Worm (Caenorhabditis elegans) whole organism, L1 larva: ENCODE data around the gene ddn-1.

ENCODE experiments used
- C04F5.9 ChIP-seq: sonication (generic microtip); optimal IDR thresholded peaks from 2 replicates; lab custom pipeline; 2016; ENCODE audit warnings: missing genetic modification characterization, missing compliant biosample characterization
- C16A3.4 ChIP-seq: fragments of 150-350 bp; optimal IDR thresholded peaks from 2 replicates; lab custom pipeline; 2014; ENCODE audit warnings: missing biosample characterization, missing genetic modification characterization
- C34B4.2 ChIP-seq: sonication (generic microtip); optimal IDR thresholded peaks from 2 replicates; lab custom pipeline; 2017; ENCODE audit warnings: mild to moderate bottlenecking, missing genetic modification characterization, missing compliant biosample characterization
- alr-1 ChIP-seq: fragments of 200-800 bp; sonication (Bioruptor generic); optimal IDR thresholded peaks from 2 replicates; lab custom pipeline; 2018; ENCODE audit warnings: borderline replicate concordance, mild to moderate bottlenecking, missing genetic modification characterization, missing compliant biosample characterization
- aly-2 ChIP-seq: fragments of 150-350 bp; optimal IDR thresholded peaks from 2 replicates; lab custom pipeline; 2014; ENCODE audit warnings: missing biosample characterization, missing genetic modification characterization
- ama-1 ChIP-seq: fragments of 150-350 bp; optimal IDR thresholded peaks from 2 replicates; lab custom pipeline; 2014
- ceh-63 ChIP-seq: fragments of 200-800 bp; sonication (Bioruptor generic); optimal IDR thresholded peaks from 2 replicates; lab custom pipeline; 2018; ENCODE audit warnings: mild to moderate bottlenecking, missing genetic modification characterization, missing compliant biosample characterization
- ceh-8 ChIP-seq: fragments of 200-800 bp; sonication (Bioruptor generic); optimal IDR thresholded peaks from 2 replicates; lab custom pipeline; 2018; ENCODE audit warnings: mild to moderate bottlenecking, missing genetic modification characterization, moderate library complexity, missing compliant biosample characterization
- ces-1 ChIP-seq: fragments of 150-350 bp; optimal IDR thresholded peaks from 2 replicates; lab custom pipeline; 2014; ENCODE audit warnings: missing biosample characterization, missing genetic modification reagents, missing genetic modification characterization
- efl-1 ChIP-seq, 4 experiments: fragments of 150-350 bp; optimal IDR thresholded peaks in 3 of 4; peaks in 1 of 4; 1 replicate in 1 of 4; 2 replicates in 3 of 4; lab custom pipeline; 2014; ENCODE audit warnings: missing biosample characterization in 2 of 4, missing genetic modification characterization in 2 of 4, missing genetic modification reagents in 2 of 4
- egl-13 ChIP-seq: sonication (generic microtip); optimal IDR thresholded peaks from 2 replicates; lab custom pipeline; 2016; ENCODE audit warnings: missing genotype, missing genetic modification reagents, missing genetic modification characterization, missing compliant biosample characterization
- fkh-10 ChIP-seq: sonication (generic microtip); optimal IDR thresholded peaks from 2 replicates; lab custom pipeline; 2017; ENCODE audit warnings: missing biosample characterization, missing genetic modification reagents, missing genetic modification characterization
- irx-1 ChIP-seq: sonication (generic microtip); optimal IDR thresholded peaks from 2 replicates; lab custom pipeline; 2016; ENCODE audit warnings: missing genetic modification characterization, missing compliant biosample characterization
- isw-1 ChIP-seq: fragments of 200-800 bp; sonication (Bioruptor generic); IDR thresholded peaks from 2 replicates; pipeline ENCODE4 v1.3.6; 2022; ENCODE audit warnings: missing genetic modification characterization, missing compliant biosample characterization
- lin-13 ChIP-seq: fragments of 150-350 bp; optimal IDR thresholded peaks from 2 replicates; lab custom pipeline; 2014; ENCODE audit warnings: missing biosample characterization, missing genetic modification reagents, missing genetic modification characterization
- lin-14 ChIP-seq: fragments of 200-800 bp; sonication (Bioruptor generic); optimal IDR thresholded peaks from 2 replicates; lab custom pipeline; 2018; ENCODE audit warnings: mild to moderate bottlenecking, missing genetic modification characterization, moderate library complexity, missing compliant biosample characterization
- lin-39 ChIP-seq: fragments of 150-350 bp; optimal IDR thresholded peaks from 2 replicates; lab custom pipeline; 2014; ENCODE audit warnings: missing biosample characterization, missing genetic modification reagents, missing genetic modification characterization
- lsy-2 ChIP-seq, 2 experiments: fragments of 150-350 bp; optimal IDR thresholded peaks; 2 replicates each; lab custom pipeline; 2014; ENCODE audit warnings: missing biosample characterization in 2 of 2, missing genetic modification characterization in 2 of 2
- mab-9 ChIP-seq: fragments of 200-800 bp; sonication (Bioruptor generic); IDR thresholded peaks from 2 replicates; pipeline ENCODE4 v1.3.6; 2022; ENCODE audit warnings: missing genetic modification reagents, missing genetic modification characterization, missing compliant biosample characterization
- mdl-1 ChIP-seq, 2 experiments: fragments of 150-350 bp; optimal IDR thresholded peaks; 2 replicates each; lab custom pipeline; 2014 to 2017; ENCODE audit warnings: missing biosample characterization in 2 of 2, missing genetic modification characterization in 2 of 2, inconsistent platforms in 1 of 2
- mep-1 ChIP-seq: fragments of 150-350 bp; optimal IDR thresholded peaks from 2 replicates; lab custom pipeline; 2014; ENCODE audit warnings: missing biosample characterization, missing genetic modification characterization
- nhr-11 ChIP-seq: fragments of 150-350 bp; optimal IDR thresholded peaks from 2 replicates; lab custom pipeline; 2014; ENCODE audit warnings: missing biosample characterization, missing genetic modification characterization
- nhr-19 ChIP-seq: fragments of 200-800 bp; sonication (Bioruptor generic); conservative IDR thresholded peaks from 2 replicates; pipeline ENCODE4 v1.3.6; 2022; ENCODE audit warnings: missing genetic modification characterization, missing compliant biosample characterization
- nhr-20 ChIP-seq: sonication (generic microtip); optimal IDR thresholded peaks from 2 replicates; lab custom pipeline; 2016; ENCODE audit warnings: mild to moderate bottlenecking, missing genetic modification characterization, missing compliant biosample characterization
- nhr-47 ChIP-seq: sonication (generic microtip); optimal IDR thresholded peaks from 2 replicates; lab custom pipeline; 2016; ENCODE audit warnings: mild to moderate bottlenecking, missing genetic modification characterization, moderate library complexity, missing compliant biosample characterization
- nhr-71 ChIP-seq: sonication (generic microtip); optimal IDR thresholded peaks from 2 replicates; lab custom pipeline; 2016; ENCODE audit warnings: mild to moderate bottlenecking, missing genetic modification characterization, moderate library complexity, missing compliant biosample characterization
- nhr-85 ChIP-seq: sonication (generic microtip); peaks from one replicate; lab custom pipeline; 2016; ENCODE audit warnings: missing genetic modification characterization, inconsistent platforms, missing compliant biosample characterization
- pax-3 ChIP-seq: fragments of 200-800 bp; sonication (Bioruptor generic); optimal IDR thresholded peaks from 2 replicates; lab custom pipeline; 2018; ENCODE audit warnings: mild to moderate bottlenecking, missing genetic modification characterization, moderate library complexity, missing compliant biosample characterization
- pqm-1 ChIP-seq: sonication (generic microtip); optimal IDR thresholded peaks from 3 replicates; lab custom pipeline; 2017; ENCODE audit warnings: missing biosample characterization, missing genetic modification characterization
- rnt-1 ChIP-seq: sonication (generic microtip); optimal IDR thresholded peaks from 2 replicates; lab custom pipeline; 2016; ENCODE audit warnings: mild to moderate bottlenecking, missing genetic modification characterization, moderate library complexity, missing compliant biosample characterization
- snpc-4 ChIP-seq: fragments of 150-350 bp; optimal IDR thresholded peaks from 2 replicates; lab custom pipeline; 2014; ENCODE audit warnings: missing biosample characterization, missing genetic modification characterization
- snu-23 ChIP-seq: sonication (generic microtip); optimal IDR thresholded peaks from 2 replicates; lab custom pipeline; 2016; ENCODE audit warnings: missing genetic modification characterization, missing compliant biosample characterization
- sox-4 ChIP-seq: sonication (generic microtip); optimal IDR thresholded peaks from 2 replicates; lab custom pipeline; 2016; ENCODE audit warnings: missing genetic modification characterization, missing compliant biosample characterization
- swsn-7 ChIP-seq: sonication (generic microtip); optimal IDR thresholded peaks from 2 replicates; lab custom pipeline; 2016; ENCODE audit warnings: missing genetic modification characterization, missing compliant biosample characterization
- tbx-2 ChIP-seq: sonication (generic microtip); optimal IDR thresholded peaks from 2 replicates; lab custom pipeline; 2016; ENCODE audit warnings: missing genetic modification characterization, missing compliant biosample characterization
- unc-30 ChIP-seq: sonication (generic microtip); optimal IDR thresholded peaks from 2 replicates; lab custom pipeline; 2017; ENCODE audit warnings: missing biosample characterization, missing genetic modification characterization
- unc-86 ChIP-seq: sonication (generic microtip); optimal IDR thresholded peaks from 2 replicates; lab custom pipeline; 2016; ENCODE audit warnings: missing genetic modification characterization, missing compliant biosample characterization
- ztf-4 ChIP-seq: fragments of 150-350 bp; optimal IDR thresholded peaks from 2 replicates; lab custom pipeline; 2014; ENCODE audit warnings: missing biosample characterization, missing genetic modification characterization

Gene ddn-1

DNA sequence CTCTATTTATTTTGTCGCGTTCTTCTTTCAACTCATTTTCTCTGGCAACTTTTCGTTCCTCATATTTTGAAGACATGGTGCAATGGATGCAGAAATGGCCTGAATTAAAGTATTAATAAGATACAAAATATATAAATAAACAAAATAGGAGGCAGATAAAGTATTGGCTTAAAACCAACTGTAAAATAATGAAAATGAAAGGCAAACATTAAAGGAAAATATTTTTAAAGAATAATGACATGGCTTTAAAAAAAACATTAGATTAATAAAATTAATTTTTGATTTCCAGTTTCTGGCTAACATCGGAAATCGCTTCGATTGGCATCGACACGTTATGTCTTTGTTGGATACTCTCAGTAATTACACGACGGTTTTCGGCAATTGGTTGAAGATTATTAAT is at the start of gene ddn-1:
ddn-1 (minus strand) TSS at position 101 of the 400 bp plus-strand sequence.
- TF ChIP-seq C34B4.2 (no peak), alr-1 (tag; lab: Kevin White, UChicago) (no peak), C16A3.4 (tag; lab: Kevin White, UChicago) (no peak), ces-1 (GFP tag; lab: Kevin White, UChicago) (no peak), ceh-63 (GFP tag; lab: Kevin White, UChicago) (no peak), sox-4 (tag; lab: Kevin White, UChicago) (no peak), unc-30 (tag; lab: Kevin White, UChicago) (no peak), C04F5.9 (no peak), aly-2 (tag; lab: Kevin White, UChicago) (no peak)

DNA sequence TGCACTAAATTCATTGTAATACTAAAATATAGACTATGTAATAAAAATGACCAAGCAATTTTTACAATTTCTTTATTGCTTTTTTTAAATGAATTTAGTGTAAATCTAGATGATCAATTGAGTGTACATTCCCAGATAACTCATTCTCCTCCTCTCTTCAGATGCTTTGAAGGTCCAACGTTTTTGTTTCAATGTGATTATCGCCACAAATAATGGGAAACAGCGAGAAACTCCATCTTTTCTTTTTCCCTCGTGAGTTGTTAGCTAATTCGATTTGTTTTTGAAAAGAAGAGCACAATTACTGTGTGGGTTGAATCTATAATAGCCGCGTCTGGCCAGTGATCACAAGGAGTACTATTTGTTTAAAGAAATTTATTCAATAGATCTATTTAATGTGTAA is 44.7 kb upstream of the ddn-1 start:
- TF ChIP-seq mep-1 (tag; lab: Kevin White, UChicago) (no peak), ama-1 (no peak), fkh-10 (no peak), mab-9 (GFP tag; lab: Robert Waterston, UW) (no peak), ces-1 (GFP tag; lab: Kevin White, UChicago) (peak; percentile 81), mdl-1 (tag; optimal IDR thresholded peaks at IDR 0.05; lab: Kevin White, UChicago) (no peak), ceh-63 (GFP tag; lab: Kevin White, UChicago) (no peak), isw-1 (GFP tag; lab: Robert Waterston, UW) (no peak), pax-3 (tag; lab: Kevin White, UChicago) (no peak), ceh-8 (GFP tag; lab: Kevin White, UChicago) (no peak), ztf-4 (tag; lab: Kevin White, UChicago) (no peak), lin-14 (GFP tag; lab: Kevin White, UChicago) (peak; percentile 78), swsn-7 (no peak), tbx-2 (tag; lab: Kevin White, UChicago) (peak; percentile 80), nhr-71 (tag; lab: Kevin White, UChicago) (peak; percentile 40), irx-1 (tag; lab: Kevin White, UChicago) (no peak), snpc-4 (tag; lab: Kevin White, UChicago) (no peak), pqm-1 (no peak)
- TF ChIP-seq, all 84 proteins: peak for 4

DNA sequence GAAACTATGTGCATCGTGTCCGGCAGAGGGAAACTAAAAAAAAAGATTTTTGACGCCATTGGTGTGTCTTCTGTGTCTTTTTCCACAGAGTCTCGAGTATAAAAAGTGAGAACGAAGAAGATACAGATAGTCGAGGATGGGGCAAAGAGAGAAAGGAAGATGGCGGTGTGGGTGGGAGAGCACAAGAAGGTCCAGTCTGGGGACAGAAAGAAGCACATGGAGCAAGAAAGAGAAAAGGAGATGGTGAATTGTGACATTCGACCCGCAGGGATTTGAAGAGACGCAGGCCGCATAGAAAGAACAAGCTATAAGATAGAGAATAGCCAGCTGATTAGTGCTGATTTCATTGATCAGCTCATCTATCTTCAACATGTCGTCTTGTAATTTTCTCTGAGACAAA is 41.9 kb upstream of the ddn-1 start:
- peak; percentile 47 for TF ChIP-seq nhr-20 (tag; lab: Kevin White, UChicago)
- TF ChIP-seq rnt-1, result peak; percentile 56
- no peak for TF ChIP-seq unc-86 (tag; lab: Kevin White, UChicago)
- TF ChIP-seq nhr-71 (tag; lab: Kevin White, UChicago), result peak; percentile 66
- TF ChIP-seq swsn-7, result peak; percentile 8
- no peak for TF ChIP-seq C34B4.2
- TF ChIP-seq nhr-11, result peak; percentile 5
- TF ChIP-seq pax-3 (tag; lab: Kevin White, UChicago), result no peak
- no peak for TF ChIP-seq nhr-47
- TF ChIP-seq efl-1 (optimal IDR thresholded peaks at IDR 0.05; lab: Kevin White, UChicago), result peak in 1 of 2 experiments; percentile 3
- TF ChIP-seq efl-1 (GFP tag; optimal IDR thresholded peaks at IDR 0.05 in 1 of 2; lab: Kevin White, UChicago), result no peak
- peak; percentile 89 for TF ChIP-seq lin-14 (GFP tag; lab: Kevin White, UChicago)
- peak; percentile 47 for TF ChIP-seq nhr-19
- no peak for TF ChIP-seq egl-13 (tag; lab: Kevin White, UChicago)
- TF ChIP-seq snu-23 (GFP tag; lab: Kevin White, UChicago), result peak; percentile 27
- TF ChIP-seq lin-39, result peak; percentile 25
- no peak for TF ChIP-seq lin-13 (GFP tag; lab: Kevin White, UChicago)
- TF ChIP-seq lsy-2 (tag; optimal IDR thresholded peaks at IDR 0.05; lab: Kevin White, UChicago), result peak in 1 of 2 experiments; percentile 8
- no peak for TF ChIP-seq nhr-85
